Fruit fly (Drosophila melanogaster) whole organism, embryonic: ENCODE measurements around the gene CtBP.

ENCODE experiments used
- CG10147 ChIP-seq: fragments of 200-800 bp; sonication (Bioruptor generic); optimal IDR thresholded peaks from 2 replicates; lab custom pipeline; 2019; ENCODE audit warnings: missing biosample characterization, mild to moderate bottlenecking, missing genetic modification characterization, moderate library complexity
- CG13123 ChIP-seq: fragments of 200-800 bp; sonication (Bioruptor generic); optimal IDR thresholded peaks from 2 replicates; lab custom pipeline; 2016; ENCODE audit warnings: missing biosample characterization, missing genetic modification characterization
- CG13296 ChIP-seq: fragments of 200-800 bp; sonication (Bioruptor generic); optimal IDR thresholded peaks from 3 replicates; lab custom pipeline; 2018; ENCODE audit warnings: missing biosample characterization, mild to moderate bottlenecking, missing genetic modification characterization
- CG13775 ChIP-seq: fragments of 200-800 bp; sonication (Bioruptor generic); optimal IDR thresholded peaks from 3 replicates; lab custom pipeline; 2017; ENCODE audit warnings: missing biosample characterization, mild to moderate bottlenecking, missing genetic modification characterization
- CG1647 ChIP-seq: fragments of 200-800 bp; sonication (Bioruptor generic); optimal IDR thresholded peaks from 3 replicates; lab custom pipeline; 2016; ENCODE audit warnings: missing biosample characterization, missing genetic modification characterization
- CG18476 ChIP-seq: fragments of 200-800 bp; sonication (Bioruptor generic); optimal IDR thresholded peaks from 2 replicates; lab custom pipeline; 2016; ENCODE audit warnings: missing biosample characterization, mild to moderate bottlenecking, missing genetic modification characterization
- CG3838 ChIP-seq: fragments of 200-800 bp; sonication (Bioruptor generic); optimal IDR thresholded peaks from 3 replicates; lab custom pipeline; 2016; ENCODE audit warnings: missing biosample characterization, missing genetic modification characterization
- CG5953 ChIP-seq: fragments of 200-800 bp; sonication (Bioruptor generic); IDR thresholded peaks from 2 replicates; pipeline ENCODE4 v1.3.6; 2022; ENCODE audit warnings: missing biosample characterization, missing genetic modification characterization
- CG6654 ChIP-seq: fragments of 200-800 bp; sonication (Bioruptor generic); optimal IDR thresholded peaks from 2 replicates; lab custom pipeline; 2017; ENCODE audit warnings: missing biosample characterization, mild to moderate bottlenecking, missing genetic modification characterization
- CG6683 ChIP-seq: fragments of 200-800 bp; sonication (Bioruptor generic); optimal IDR thresholded peaks from 2 replicates; lab custom pipeline; 2017; ENCODE audit warnings: missing biosample characterization, mild to moderate bottlenecking, missing genetic modification characterization, missing genetic modification reagents
- CG6791 ChIP-seq: fragments of 200-800 bp; sonication (Bioruptor generic); IDR thresholded peaks from 3 replicates; pipeline ENCODE4 v1.3.6; 2022; ENCODE audit warnings: missing biosample characterization, missing genetic modification characterization; ENCODE audit not compliant: partially characterized antibody
- CG7271 ChIP-seq: fragments of 200-800 bp; sonication (Bioruptor generic); optimal IDR thresholded peaks from 2 replicates; lab custom pipeline; 2018; ENCODE audit warnings: missing biosample characterization, mild to moderate bottlenecking, missing genetic modification characterization, moderate library complexity
- CG7745 ChIP-seq: fragments of 200-800 bp; sonication (Bioruptor generic); optimal IDR thresholded peaks from 2 replicates; lab custom pipeline; 2018; ENCODE audit warnings: missing biosample characterization, mild to moderate bottlenecking, missing genetic modification characterization, moderate library complexity
- CG7963 ChIP-seq: fragments of 200-800 bp; sonication (Bioruptor generic); IDR thresholded peaks from 3 replicates; pipeline ENCODE4 v1.3.6; 2022; ENCODE audit warnings: missing biosample characterization, missing genetic modification characterization; ENCODE audit not compliant: partially characterized antibody
- CG9215 ChIP-seq: fragments of 200-800 bp; sonication (Bioruptor generic); IDR thresholded peaks from 2 replicates; pipeline ENCODE4 v1.3.6; 2022; ENCODE audit warnings: missing biosample characterization, missing genetic modification characterization
- D ChIP-seq, 2 experiments: fragments of 200-800 bp in 1 of 2; fragments of >200 bp in 1 of 2; sonication (Bioruptor generic) in 1 of 2; optimal IDR thresholded peaks; 2 replicates in 1 of 2; 3 replicates in 1 of 2; lab custom pipeline; 2017; ENCODE audit warnings: mild to moderate bottlenecking in 1 of 2, missing biosample characterization in 1 of 2, missing genetic modification characterization in 1 of 2, missing genetic modification reagents in 1 of 2
- Dll ChIP-seq: fragments of 200-800 bp; sonication (Bioruptor generic); IDR thresholded peaks from 4 replicates; pipeline ENCODE4 v1.3.6; 2022; ENCODE audit warnings: missing biosample characterization, missing genetic modification characterization; ENCODE audit not compliant: partially characterized antibody
- E2f2 ChIP-seq: fragments of 200-800 bp; sonication (Bioruptor generic); IDR thresholded peaks from 2 replicates; pipeline ENCODE4 v1.3.6; 2022; ENCODE audit warnings: missing biosample characterization, missing genetic modification characterization
- Fer3 ChIP-seq: fragments of 200-800 bp; sonication (Bioruptor generic); optimal IDR thresholded peaks from 2 replicates; lab custom pipeline; 2018; ENCODE audit warnings: missing biosample characterization, mild to moderate bottlenecking, missing genetic modification characterization, moderate library complexity
- Lim3 ChIP-seq: fragments of 200-800 bp; sonication (Bioruptor generic); IDR thresholded peaks from 2 replicates; pipeline ENCODE4 v1.3.6; 2022; ENCODE audit warnings: missing biosample characterization, missing genetic modification characterization
- Nf-YA ChIP-seq: fragments of 200-800 bp; sonication (Bioruptor generic); IDR thresholded peaks from 2 replicates; pipeline ENCODE4 v1.3.6; 2022; ENCODE audit warnings: missing biosample characterization, missing genetic modification characterization
- TFAM ChIP-seq: fragments of 200-800 bp; sonication (Bioruptor generic); optimal IDR thresholded peaks from 2 replicates; lab custom pipeline; 2017; ENCODE audit warnings: missing biosample characterization, missing genetic modification characterization, inconsistent platforms
- Xbp1 ChIP-seq: fragments of 200-800 bp; sonication (Bioruptor generic); optimal IDR thresholded peaks from 3 replicates; lab custom pipeline; 2016; ENCODE audit warnings: missing biosample characterization, mild to moderate bottlenecking, missing genetic modification characterization
- br ChIP-seq: fragments of >200 bp; optimal IDR thresholded peaks from 2 replicates; lab custom pipeline; 2017
- cg ChIP-seq: fragments of 200-800 bp; sonication (Bioruptor generic); optimal IDR thresholded peaks from 3 replicates; lab custom pipeline; 2019; ENCODE audit warnings: missing biosample characterization, mild to moderate bottlenecking, missing genetic modification characterization, moderate library complexity
- crc ChIP-seq: fragments of 200-800 bp; sonication (Bioruptor generic); optimal IDR thresholded peaks from 2 replicates; lab custom pipeline; 2016; ENCODE audit warnings: missing biosample characterization, missing genetic modification characterization
- dati ChIP-seq: fragments of 200-800 bp; sonication (Bioruptor generic); IDR thresholded peaks from 2 replicates; pipeline ENCODE4 v1.3.6; 2022; ENCODE audit warnings: missing biosample characterization, missing genetic modification characterization
- fd64A ChIP-seq: fragments of 200-800 bp; sonication (Bioruptor generic); optimal IDR thresholded peaks from 3 replicates; lab custom pipeline; 2018; ENCODE audit warnings: missing biosample characterization, mild to moderate bottlenecking, missing genetic modification characterization
- gro ChIP-seq: fragments of 200-800 bp; sonication (Bioruptor generic); optimal IDR thresholded peaks from 2 replicates; lab custom pipeline; 2016; ENCODE audit warnings: missing biosample characterization, missing genetic modification characterization
- insv ChIP-seq, 2 experiments: fragments of 200-800 bp; sonication (Bioruptor generic); optimal IDR thresholded peaks; 3 replicates each; lab custom pipeline; 2016 to 2018; ENCODE audit warnings: missing biosample characterization in 2 of 2, missing genetic modification characterization in 2 of 2
- inv ChIP-seq: fragments of 200-800 bp; sonication (Bioruptor generic); IDR thresholded peaks from 2 replicates; pipeline ENCODE4 v1.3.6; 2022; ENCODE audit warnings: missing biosample characterization, missing genetic modification characterization; ENCODE audit not compliant: partially characterized antibody
- jigr1 ChIP-seq: fragments of 200-800 bp; sonication (Bioruptor generic); IDR thresholded peaks from 3 replicates; pipeline ENCODE4 v1.3.6; 2022; ENCODE audit warnings: missing biosample characterization, missing genetic modification characterization
- jumu ChIP-seq: fragments of 200-800 bp; sonication (Bioruptor generic); optimal IDR thresholded peaks from 3 replicates; lab custom pipeline; 2016; ENCODE audit warnings: missing biosample characterization, missing genetic modification characterization
- nerfin-1 ChIP-seq: fragments of 200-800 bp; sonication (Bioruptor generic); optimal IDR thresholded peaks from 3 replicates; lab custom pipeline; 2019; ENCODE audit warnings: missing biosample characterization, mild to moderate bottlenecking, missing genetic modification characterization, moderate library complexity
- nmo ChIP-seq: fragments of 200-800 bp; sonication (Bioruptor generic); optimal IDR thresholded peaks from 2 replicates; lab custom pipeline; 2018; ENCODE audit warnings: missing biosample characterization, mild to moderate bottlenecking, missing genetic modification characterization, moderate library complexity
- odd ChIP-seq: fragments of 200-800 bp; sonication (Bioruptor generic); optimal IDR thresholded peaks from 2 replicates; lab custom pipeline; 2017; ENCODE audit warnings: missing biosample characterization, mild to moderate bottlenecking, missing genetic modification characterization
- pho ChIP-seq: fragments of 200-800 bp; sonication (Bioruptor generic); optimal IDR thresholded peaks from 2 replicates; lab custom pipeline; 2016; ENCODE audit warnings: missing biosample characterization, missing genetic modification characterization
- pros ChIP-seq: fragments of 200-800 bp; sonication (Bioruptor generic); optimal IDR thresholded peaks from 3 replicates; lab custom pipeline; 2019; ENCODE audit warnings: missing biosample characterization, mild to moderate bottlenecking, missing genetic modification characterization, moderate library complexity
- row ChIP-seq: fragments of 200-800 bp; sonication (Bioruptor generic); IDR thresholded peaks from 3 replicates; pipeline ENCODE4 v1.3.6; 2022; ENCODE audit warnings: missing biosample characterization, missing genetic modification characterization
- slou ChIP-seq: fragments of 200-800 bp; sonication (Bioruptor generic); optimal IDR thresholded peaks from 3 replicates; lab custom pipeline; 2016; ENCODE audit warnings: missing biosample characterization, missing genetic modification characterization
- ssp ChIP-seq: fragments of 200-800 bp; sonication (Bioruptor generic); IDR thresholded peaks from 2 replicates; pipeline ENCODE4 v1.3.6; 2022; ENCODE audit warnings: missing biosample characterization, missing genetic modification characterization
- tll ChIP-seq, 2 experiments: fragments of 200-800 bp in 1 of 2; fragments of >200 bp in 1 of 2; sonication (Bioruptor generic) in 1 of 2; optimal IDR thresholded peaks; 2 replicates each; lab custom pipeline; 2017 to 2019; ENCODE audit warnings: missing biosample characterization in 2 of 2, missing genetic modification characterization in 2 of 2, mild to moderate bottlenecking in 1 of 2, moderate library complexity in 1 of 2
- vnd ChIP-seq: fragments of 200-800 bp; sonication (Bioruptor generic); IDR thresholded peaks from 3 replicates; pipeline ENCODE4 v1.3.6; 2022; ENCODE audit warnings: missing biosample characterization, missing genetic modification characterization; ENCODE audit not compliant: partially characterized antibody
- wek ChIP-seq: fragments of 200-800 bp; sonication (Bioruptor generic); optimal IDR thresholded peaks from 3 replicates; lab custom pipeline; 2018; ENCODE audit warnings: missing biosample characterization, mild to moderate bottlenecking, missing genetic modification characterization, moderate library complexity
- z ChIP-seq: fragments of 200-800 bp; sonication (Bioruptor generic); IDR thresholded peaks from 3 replicates; pipeline ENCODE4 v1.3.6; 2022; ENCODE audit warnings: missing biosample characterization, missing genetic modification characterization
- zen2 ChIP-seq: fragments of 200-800 bp; sonication (Bioruptor generic); IDR thresholded peaks from 3 replicates; pipeline ENCODE4 v1.3.6; 2022; ENCODE audit warnings: missing biosample characterization, missing genetic modification characterization; ENCODE audit not compliant: partially characterized antibody
- zf30C ChIP-seq: fragments of 200-800 bp; sonication (Bioruptor generic); optimal IDR thresholded peaks from 3 replicates; lab custom pipeline; 2018; ENCODE audit warnings: missing biosample characterization, mild to moderate bottlenecking, missing genetic modification characterization

The CtBP gene

DNA sequence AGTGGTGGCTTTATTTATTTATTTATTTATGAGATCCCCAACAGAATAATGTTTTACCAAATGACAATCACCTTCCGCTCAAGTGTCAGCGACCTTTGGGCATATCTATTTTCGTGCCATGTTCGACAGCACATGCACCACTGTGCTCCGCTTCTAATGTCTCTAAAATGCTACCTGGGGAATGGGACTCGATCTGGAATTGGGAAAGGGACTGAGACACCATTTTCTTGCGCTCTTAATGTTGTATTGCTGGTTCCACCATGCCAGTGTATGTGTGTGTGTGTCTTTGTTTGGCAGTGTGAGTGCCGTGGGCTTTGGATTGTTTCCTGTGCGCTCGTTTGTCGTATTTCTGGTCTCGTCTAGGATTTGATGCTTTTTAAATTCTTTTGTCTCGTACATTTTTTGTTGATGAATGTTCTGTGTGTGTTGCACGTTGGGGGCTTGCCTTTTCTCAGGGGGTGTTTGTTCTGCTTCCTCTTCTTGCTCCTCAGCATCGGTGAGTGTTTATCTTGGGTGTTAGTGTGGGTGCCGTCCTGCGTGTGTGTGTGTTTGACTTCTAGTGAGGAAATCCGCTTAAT lies 53.8 kb downstream of the CtBP start (continued):
- TF ChIP-seq cg (peak; percentile 95), CG7963 (GFP tag; lab: Robert Waterston, UW) (peak; percentile 44; the same call in 1 of the 3 replicates), row (GFP tag; lab: Robert Waterston, UW) (peak; percentile 71), z (GFP tag; lab: Robert Waterston, UW) (peak; percentile 56; the same call in 1 of the 3 replicates), tll (GFP tag; optimal IDR thresholded peaks at IDR 0.05; lab: Kevin White, UChicago) (peak in 1 of 2 experiments; percentile 52), pros (peak; percentile 10), D (optimal IDR thresholded peaks at IDR 0.05; lab: Kevin White, UChicago) (peak; percentile 69), D (GFP tag; optimal IDR thresholded peaks at IDR 0.05; lab: Kevin White, UChicago) (no peak), wek (GFP tag; lab: Kevin White, UChicago) (no peak), CG13296 (GFP tag; lab: Kevin White, UChicago) (no peak), zf30C (GFP tag; lab: Kevin White, UChicago) (peak; percentile 14), CG9215 (GFP tag; lab: Robert Waterston, UW) (no peak)

DNA sequence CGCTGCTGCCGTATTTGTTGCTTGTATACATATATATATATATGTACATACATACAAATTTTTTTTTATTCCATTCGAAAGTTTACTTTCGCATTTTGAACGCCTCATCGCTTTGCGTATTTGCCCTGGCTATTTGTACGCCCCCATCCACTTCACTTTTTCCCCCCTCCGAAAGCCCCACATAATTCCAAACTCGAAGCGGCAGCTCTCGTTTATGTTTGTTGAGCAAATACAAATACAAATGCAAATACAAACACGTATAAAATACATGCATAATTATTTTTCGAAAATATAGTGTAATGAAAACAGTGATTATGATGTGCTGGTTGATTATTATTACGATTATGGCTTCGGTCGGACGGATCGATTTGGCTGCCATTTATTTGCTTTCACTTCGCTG lies 56.6 kb downstream of the CtBP start:
- TF ChIP-seq vnd (GFP tag; lab: Robert Waterston, UW) (no peak), insv (GFP tag; optimal IDR thresholded peaks at IDR 0.05; lab: Kevin White, UChicago) (peak in 1 of 2 experiments; percentile 13), D (optimal IDR thresholded peaks at IDR 0.05; lab: Kevin White, UChicago) (no peak), D (GFP tag; optimal IDR thresholded peaks at IDR 0.05; lab: Kevin White, UChicago) (peak; percentile 91), CG1647 (peak; percentile 56), CG6654 (GFP tag; lab: Kevin White, UChicago) (peak; percentile 81), E2f2 (GFP tag; lab: Robert Waterston, UW) (peak; percentile 42; the same call in 1 of the 2 replicates), CG7271 (tag; lab: Kevin White, UChicago) (peak; percentile 95), CG13775 (GFP tag; lab: Kevin White, UChicago) (peak; percentile 37), nmo (peak; percentile 82), CG5953 (GFP tag; lab: Robert Waterston, UW) (peak; percentile 71), jigr1 (GFP tag; lab: Robert Waterston, UW) (no peak), CG10147 (peak; percentile 72), CG6791 (0 out of 3 replicates have a peak, but pooled peaks have one; percentile 28), br (no peak), CG13123 (GFP tag; lab: Kevin White, UChicago) (peak; percentile 80), CG7745 (tag; lab: Kevin White, UChicago) (peak; percentile 80), CG18476 (GFP tag; lab: Kevin White, UChicago) (peak; percentile 76), CG3838 (GFP tag; lab: Kevin White, UChicago) (peak; percentile 72), pros (no peak), Xbp1 (GFP tag; lab: Kevin White, UChicago) (peak; percentile 53), odd (GFP tag; lab: Kevin White, UChicago) (peak; percentile 92), fd64A (GFP tag; lab: Kevin White, UChicago) (peak; percentile 99), slou (GFP tag; lab: Kevin White, UChicago) (peak; percentile 73), zen2 (GFP tag; lab: Robert Waterston, UW) (no peak), jumu (GFP tag; lab: Kevin White, UChicago) (peak; percentile 21), crc (GFP tag; lab: Kevin White, UChicago) (peak; percentile 62), ssp (GFP tag; lab: Robert Waterston, UW) (peak; percentile 35; the same call in 1 of the 2 replicates), Dll (GFP tag; lab: Robert Waterston, UW) (no peak), pho (GFP tag; lab: Kevin White, UChicago) (peak; percentile 16), dati (GFP tag; lab: Robert Waterston, UW) (no peak), Lim3 (GFP tag; lab: Robert Waterston, UW) (no peak), Nf-YA (GFP tag; lab: Robert Waterston, UW) (peak; percentile 72), gro (GFP tag; lab: Kevin White, UChicago) (no peak), Fer3 (tag; lab: Kevin White, UChicago) (peak; percentile 85), nerfin-1 (tag; lab: Kevin White, UChicago) (peak; percentile 94), CG6683 (peak; percentile 82), TFAM (GFP tag; lab: Kevin White, UChicago) (peak; percentile 91), inv (GFP tag; lab: Robert Waterston, UW) (no peak)
